Fruit fly (Drosophila melanogaster) whole organism: Measurements from ENCODE around the gene lbe.

Source experiments
- CG8478 ChIP-seq: fragments of >200 bp; optimal IDR thresholded peaks from 2 replicates; lab custom pipeline; 2018; ENCODE audit warnings: inconsistent platforms
- Dll ChIP-seq: fragments of >200 bp; optimal IDR thresholded peaks from 2 replicates; lab custom pipeline; 2017
- EcR ChIP-seq, 2 experiments: fragments of >200 bp; optimal IDR thresholded peaks; 2 replicates each; lab custom pipeline; 2017; ENCODE audit warnings: missing biosample characterization in 2 of 2, missing genetic modification characterization in 2 of 2, missing genetic modification reagents in 2 of 2
- pan ChIP-seq: fragments of >200 bp; optimal IDR thresholded peaks from 2 replicates; lab custom pipeline; 2017
- psq ChIP-seq: fragments of >200 bp; optimal IDR thresholded peaks from 2 replicates; lab custom pipeline; 2017
- usp ChIP-seq: fragments of >200 bp; optimal IDR thresholded peaks from 2 replicates; lab custom pipeline; 2017; ENCODE audit warnings: missing biosample characterization, missing genetic modification characterization, mixed read lengths

Gene lbe

dm6 chr3R:21440760-21441159 is 5.6 kb downstream of the lbe start:
- TF ChIP-seq usp (GFP tag; lab: Kevin White, UChicago) (no peak), pan (lab: Kevin White, UChicago) (no peak)

- TF ChIP-seq EcR (GFP tag; optimal IDR thresholded peaks at IDR 0.05; lab: Kevin White, UChicago) (no peak), psq (lab: Kevin White, UChicago) (no peak), Dll (lab: Kevin White, UChicago) (no peak), usp (GFP tag; lab: Kevin White, UChicago) (no peak), CG8478 (lab: Kevin White, UChicago) (no peak)
Observed at dm6 chr3R:21440102-21440501, 6.2 kb downstream of the lbe start.

- no peak for TF ChIP-seq Dll (lab: Kevin White, UChicago)
- TF ChIP-seq usp (GFP tag; lab: Kevin White, UChicago): no peak
- TF ChIP-seq psq (lab: Kevin White, UChicago): no peak
- no peak for TF ChIP-seq pan (lab: Kevin White, UChicago)
- TF ChIP-seq EcR (GFP tag; optimal IDR thresholded peaks at IDR 0.05; lab: Kevin White, UChicago): no peak
- TF ChIP-seq CG8478 (lab: Kevin White, UChicago): no peak
Observed at dm6 chr3R:21437515-21438090, 8.7 kb downstream of the lbe start.

dm6 chr3R:21433879-21434559 is 12.3 kb downstream of the lbe start, which contains the start of gene lbl:
lbl (minus strand) TSS chr3R:21434133.
- peak; percentile 64 for TF ChIP-seq CG8478 (lab: Kevin White, UChicago)
- no peak for TF ChIP-seq pan (lab: Kevin White, UChicago)
- peak; percentile 94 for TF ChIP-seq Dll (lab: Kevin White, UChicago)
- no peak for TF ChIP-seq psq (lab: Kevin White, UChicago)

dm6 chr3R:21426795-21427194 is 19.5 kb downstream of the lbe start:
- TF ChIP-seq Dll (lab: Kevin White, UChicago): no peak
- no peak for TF ChIP-seq psq (lab: Kevin White, UChicago)
- TF ChIP-seq CG8478 (lab: Kevin White, UChicago): no peak
- no peak for TF ChIP-seq usp (GFP tag; lab: Kevin White, UChicago)
- TF ChIP-seq pan (lab: Kevin White, UChicago): no peak
- no peak for TF ChIP-seq EcR (GFP tag; optimal IDR thresholded peaks at IDR 0.05; lab: Kevin White, UChicago)

- no peak for TF ChIP-seq Dll (lab: Kevin White, UChicago)
- TF ChIP-seq pan (lab: Kevin White, UChicago): no peak
- TF ChIP-seq CG8478 (lab: Kevin White, UChicago): no peak
- no peak for TF ChIP-seq psq (lab: Kevin White, UChicago)
- TF ChIP-seq EcR (GFP tag; optimal IDR thresholded peaks at IDR 0.05; lab: Kevin White, UChicago): no peak
- no peak for TF ChIP-seq usp (GFP tag; lab: Kevin White, UChicago)
Observed at dm6 chr3R:21419932-21420331, 26.4 kb downstream of the lbe start.

- no peak for TF ChIP-seq CG8478 (lab: Kevin White, UChicago)
- no peak for TF ChIP-seq psq (lab: Kevin White, UChicago)
- TF ChIP-seq Dll (lab: Kevin White, UChicago): no peak
- no peak for TF ChIP-seq usp (GFP tag; lab: Kevin White, UChicago)
- no peak for TF ChIP-seq pan (lab: Kevin White, UChicago)
- no peak for TF ChIP-seq EcR (GFP tag; optimal IDR thresholded peaks at IDR 0.05; lab: Kevin White, UChicago)
Observed at dm6 chr3R:21419258-21419657, 27.1 kb downstream of the lbe start.

dm6 chr3R:21416888-21417287 is 29.4 kb downstream of the lbe start:
- no peak for TF ChIP-seq psq (lab: Kevin White, UChicago)
- TF ChIP-seq Dll (lab: Kevin White, UChicago): peak; percentile 42

- TF ChIP-seq psq (lab: Kevin White, UChicago) (no peak), Dll (lab: Kevin White, UChicago) (no peak), pan (lab: Kevin White, UChicago) (no peak), usp (GFP tag; lab: Kevin White, UChicago) (no peak), EcR (GFP tag; optimal IDR thresholded peaks at IDR 0.05; lab: Kevin White, UChicago) (no peak), CG8478 (lab: Kevin White, UChicago) (no peak)
Observed at dm6 chr3R:21415016-21415638, 31.2 kb downstream of the lbe start.

- TF ChIP-seq Dll (lab: Kevin White, UChicago): no peak
- no peak for TF ChIP-seq EcR (GFP tag; optimal IDR thresholded peaks at IDR 0.05; lab: Kevin White, UChicago)
- TF ChIP-seq pan (lab: Kevin White, UChicago): no peak
- TF ChIP-seq usp (GFP tag; lab: Kevin White, UChicago): no peak
- no peak for TF ChIP-seq psq (lab: Kevin White, UChicago)
- no peak for TF ChIP-seq CG8478 (lab: Kevin White, UChicago)
Observed at dm6 chr3R:21414169-21414568, 32.2 kb downstream of the lbe start.

- TF ChIP-seq usp (GFP tag; lab: Kevin White, UChicago) (no peak), psq (lab: Kevin White, UChicago) (no peak)
Observed at dm6 chr3R:21408823-21409222, 37.5 kb downstream of the lbe start, which contains the start of gene CheB93b. CheB93b (plus strand) TSS chr3R:21409123.

dm6 chr3R:21408372-21408771 is 38.0 kb downstream of the lbe start:
- TF ChIP-seq CG8478 (lab: Kevin White, UChicago): no peak
